Fruit fly (Drosophila melanogaster): ENCODE data around the gene CG16736.

- peak; percentile 38 for TF ChIP-seq Mnt (GFP tag; optimal IDR thresholded peaks at IDR 0.05)
- TF ChIP-seq CG7045 (GFP tag; optimal IDR thresholded peaks at IDR 0.05), result peak; percentile 37
- TF ChIP-seq CG33017 (tag; optimal IDR thresholded peaks at IDR 0.05), result peak; percentile 37
- peak; percentile 80 for TF ChIP-seq CG14711 (tag; optimal IDR thresholded peaks at IDR 0.05)
- peak; percentile 47 for TF ChIP-seq Crg-1 (GFP tag; optimal IDR thresholded peaks at IDR 0.05)
- TF ChIP-seq Hr96 (GFP tag; optimal IDR thresholded peaks at IDR 0.05), result no peak
- TF ChIP-seq bab1 (GFP tag; optimal IDR thresholded peaks at IDR 0.05), result peak; percentile 93
Observed at dm6 chr3R:9229075-9229835, 28.3 kb downstream of the CG16736 start.
